Worm (Caenorhabditis elegans) whole organism, L2 larva: ENCODE measurements around the gene let-23.

Experiments used
- C34F6.9 ChIP-seq: fragments of 150-350 bp; optimal IDR thresholded peaks from 2 replicates; lab custom pipeline; 2014; ENCODE audit warnings: missing biosample characterization, missing genetic modification characterization
- F13H6.1 ChIP-seq: sonication (generic microtip); optimal IDR thresholded peaks from 2 replicates; lab custom pipeline; 2016; ENCODE audit warnings: missing genetic modification characterization, missing compliant biosample characterization
- R02D3.7 ChIP-seq: fragments of 150-350 bp; optimal IDR thresholded peaks from 2 replicates; lab custom pipeline; 2014; ENCODE audit warnings: missing biosample characterization, missing genetic modification characterization
- Y55F3AM.14 ChIP-seq: fragments of 200-800 bp; sonication (Bioruptor generic); optimal IDR thresholded peaks from 2 replicates; lab custom pipeline; 2018; ENCODE audit warnings: mild to moderate bottlenecking, missing genetic modification characterization, missing compliant biosample characterization
- ama-1 ChIP-seq: fragments of 150-350 bp; optimal IDR thresholded peaks from 2 replicates; lab custom pipeline; 2018; ENCODE audit warnings: inconsistent platforms
- ceh-82 ChIP-seq: fragments of 150-350 bp; optimal IDR thresholded peaks from 2 replicates; lab custom pipeline; 2014; ENCODE audit warnings: missing biosample characterization, missing genetic modification characterization
- crh-2 ChIP-seq: sonication (generic microtip); optimal IDR thresholded peaks from 2 replicates; lab custom pipeline; 2017; ENCODE audit warnings: missing biosample characterization, missing genetic modification characterization
- dmd-4 ChIP-seq: sonication (generic microtip); optimal IDR thresholded peaks from 2 replicates; lab custom pipeline; 2017; ENCODE audit warnings: missing biosample characterization, missing genetic modification characterization
- egl-27 ChIP-seq: sonication (generic microtip); optimal IDR thresholded peaks from 3 replicates; lab custom pipeline; 2017; ENCODE audit warnings: missing biosample characterization, missing genetic modification reagents, missing genetic modification characterization
- elt-1 ChIP-seq: fragments of 150-350 bp; optimal IDR thresholded peaks from 2 replicates; lab custom pipeline; 2014; ENCODE audit warnings: missing biosample characterization, missing genetic modification characterization
- elt-3 ChIP-seq: sonication (generic microtip); optimal IDR thresholded peaks from 2 replicates; lab custom pipeline; 2017; ENCODE audit warnings: missing biosample characterization, missing genetic modification characterization
- fos-1 ChIP-seq: fragments of 150-350 bp; optimal IDR thresholded peaks from 2 replicates; lab custom pipeline; 2014; ENCODE audit warnings: missing biosample characterization, missing genetic modification characterization
- gmeb-1 ChIP-seq: fragments of 150-350 bp; optimal IDR thresholded peaks from 2 replicates; lab custom pipeline; 2014; ENCODE audit warnings: missing biosample characterization, missing genetic modification characterization
- lin-11 ChIP-seq: fragments of 150-350 bp; sonication (generic microtip); optimal IDR thresholded peaks from 2 replicates; lab custom pipeline; 2014; ENCODE audit warnings: missing biosample characterization, missing genetic modification characterization, inconsistent platforms, mixed read lengths
- lin-13 ChIP-seq: fragments of 150-350 bp; optimal IDR thresholded peaks from 2 replicates; lab custom pipeline; 2014; ENCODE audit warnings: missing biosample characterization, missing genetic modification reagents, missing genetic modification characterization
- lin-39 ChIP-seq: fragments of 150-350 bp; optimal IDR thresholded peaks from 2 replicates; lab custom pipeline; 2014; ENCODE audit warnings: missing biosample characterization, missing genetic modification reagents, missing genetic modification characterization
- lsy-2 ChIP-seq, 2 experiments: fragments of 150-350 bp in 1 of 2; sonication (generic microtip) in 1 of 2; optimal IDR thresholded peaks; 2 replicates each; lab custom pipeline; 2014 to 2017; ENCODE audit warnings: missing biosample characterization in 2 of 2, missing genetic modification characterization in 2 of 2
- mab-5 ChIP-seq: fragments of 150-350 bp; optimal IDR thresholded peaks from 2 replicates; lab custom pipeline; 2014; ENCODE audit warnings: missing biosample characterization, missing genetic modification characterization
- mdl-1 ChIP-seq, 2 experiments: fragments of 150-350 bp in 1 of 2; sonication (generic microtip) in 1 of 2; optimal IDR thresholded peaks; 2 replicates each; lab custom pipeline; 2017; ENCODE audit warnings: missing biosample characterization in 2 of 2, missing genetic modification characterization in 2 of 2
- nhr-11 ChIP-seq: fragments of 150-350 bp; optimal IDR thresholded peaks from 2 replicates; lab custom pipeline; 2014; ENCODE audit warnings: missing biosample characterization, missing genetic modification characterization
- nhr-129 ChIP-seq: fragments of 150-350 bp; optimal IDR thresholded peaks from 2 replicates; lab custom pipeline; 2014; ENCODE audit warnings: missing biosample characterization, missing genetic modification characterization
- nhr-21 ChIP-seq: fragments of 150-350 bp; optimal IDR thresholded peaks from 2 replicates; lab custom pipeline; 2014; ENCODE audit warnings: missing biosample characterization, missing genetic modification characterization
- nhr-23 ChIP-seq: fragments of 150-350 bp; optimal IDR thresholded peaks from 2 replicates; lab custom pipeline; 2014; ENCODE audit warnings: missing biosample characterization, missing genetic modification reagents, missing genetic modification characterization
- nhr-237 ChIP-seq: fragments of 150-350 bp; optimal IDR thresholded peaks from 2 replicates; lab custom pipeline; 2014; ENCODE audit warnings: missing biosample characterization, missing genetic modification characterization
- nhr-25 ChIP-seq: fragments of 150-350 bp; sonication (generic microtip); optimal IDR thresholded peaks from 3 replicates; lab custom pipeline; 2014; ENCODE audit warnings: missing biosample characterization, missing genetic modification characterization
- nhr-6 ChIP-seq: fragments of 150-350 bp; optimal IDR thresholded peaks from 2 replicates; lab custom pipeline; 2014; ENCODE audit warnings: missing biosample characterization, missing genetic modification characterization
- sem-4 ChIP-seq: fragments of 150-350 bp; optimal IDR thresholded peaks from 2 replicates; lab custom pipeline; 2014; ENCODE audit warnings: missing biosample characterization, missing genetic modification reagents, missing genetic modification characterization
- skn-1 ChIP-seq: sonication (generic microtip); optimal IDR thresholded peaks from 2 replicates; lab custom pipeline; 2017; ENCODE audit warnings: missing biosample characterization, missing genetic modification characterization
- snpc-4 ChIP-seq: fragments of 150-350 bp; optimal IDR thresholded peaks from 2 replicates; lab custom pipeline; 2014; ENCODE audit warnings: missing biosample characterization, missing genetic modification characterization
- unc-39 ChIP-seq: fragments of 150-350 bp; optimal IDR thresholded peaks from 2 replicates; lab custom pipeline; 2014; ENCODE audit warnings: missing biosample characterization, missing genetic modification characterization
- unc-55 ChIP-seq: fragments of 150-350 bp; sonication (generic microtip); optimal IDR thresholded peaks from 3 replicates; lab custom pipeline; 2014; ENCODE audit warnings: missing biosample characterization, missing genetic modification reagents, missing genetic modification characterization
- zag-1 ChIP-seq: fragments of 150-350 bp; optimal IDR thresholded peaks from 2 replicates; lab custom pipeline; 2014; ENCODE audit warnings: missing biosample characterization, missing genetic modification characterization
- ztf-11 ChIP-seq: sonication (generic microtip); optimal IDR thresholded peaks from 2 replicates; lab custom pipeline; 2017; ENCODE audit warnings: missing biosample characterization, missing genetic modification characterization
- ztf-4 ChIP-seq: fragments of 150-350 bp; optimal IDR thresholded peaks from 2 replicates; lab custom pipeline; 2014; ENCODE audit warnings: missing biosample characterization, missing genetic modification characterization

Gene let-23

DNA sequence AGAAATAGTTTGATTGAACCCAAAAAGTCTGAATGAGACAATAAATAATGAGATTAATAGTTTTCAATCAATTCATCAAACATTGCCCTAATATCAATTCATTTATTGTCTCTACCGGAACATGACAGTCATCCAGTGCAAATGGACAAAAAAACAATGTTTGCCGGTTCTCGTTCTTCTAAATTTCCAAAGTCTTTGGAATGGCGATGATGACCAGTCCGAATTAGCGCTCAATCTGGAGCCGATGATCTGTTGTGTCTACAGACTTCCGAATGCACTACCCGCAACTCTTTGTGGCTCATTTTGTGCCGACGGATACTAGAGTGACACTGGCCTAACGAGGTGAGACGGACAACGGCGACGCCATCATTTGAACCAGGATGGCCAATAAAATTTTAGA lies 39.0 kb downstream of the let-23 start, which contains the start of gene T26C5.3:
TSS of gene T26C5.3 (plus strand) at position 301 of the 400 bp plus-strand sequence.
- TF ChIP-seq ztf-11 (tag; lab: Kevin White, UChicago) (no peak), nhr-23 (no peak)
- TF ChIP-seq, all 48 proteins: peak for 0

DNA sequence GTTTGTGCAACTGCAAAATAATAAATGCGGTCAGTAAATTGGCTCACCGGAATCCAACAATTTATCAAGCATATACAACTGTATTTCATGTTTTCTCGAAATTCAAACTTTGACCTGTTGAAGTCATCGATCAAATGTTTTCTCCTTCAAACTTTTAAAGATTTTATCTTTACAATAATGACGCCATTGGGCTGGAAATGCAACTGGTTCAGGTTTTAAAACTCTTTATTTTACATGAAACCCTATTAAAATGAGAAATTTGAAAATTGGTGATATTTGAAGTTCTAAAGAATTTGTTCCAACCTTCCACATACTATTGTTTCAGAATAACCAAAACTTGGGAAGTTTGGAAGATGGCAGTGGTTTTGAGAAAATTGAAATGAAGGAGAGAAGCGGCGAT lies 39.7 kb downstream of the let-23 start:
- TF ChIP-seq nhr-129 (tag; lab: Kevin White, UChicago): no peak
- TF ChIP-seq lin-13 (GFP tag; lab: Kevin White, UChicago): no peak
- no peak for TF ChIP-seq ceh-82 (tag; lab: Kevin White, UChicago)
- TF ChIP-seq unc-39 (tag; lab: Kevin White, UChicago): no peak
- no peak for TF ChIP-seq sem-4 (tag; lab: Kevin White, UChicago)
- TF ChIP-seq lin-39 (tag; lab: Kevin White, UChicago): no peak

DNA sequence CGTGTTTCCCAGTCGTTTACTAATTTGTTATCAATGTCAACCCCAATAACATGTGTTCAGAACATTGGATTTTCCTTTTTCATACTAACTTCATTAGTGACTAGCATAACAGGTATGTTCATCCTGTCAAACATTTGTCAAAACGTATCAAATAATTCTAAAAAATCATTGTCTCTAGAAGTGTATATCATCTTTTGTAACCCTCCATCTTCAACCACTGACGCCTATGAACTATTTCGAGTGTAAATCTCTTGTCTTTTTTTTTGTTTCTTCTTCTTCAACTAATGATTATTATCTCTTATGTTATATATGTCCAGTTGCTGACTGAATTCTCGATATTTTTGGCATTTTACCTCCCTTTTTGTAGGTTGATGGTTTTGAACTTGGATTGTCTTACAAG lies 40.4 kb downstream of the let-23 start:
- TF ChIP-seq Y55F3AM.14 (no peak), F13H6.1 (no peak), zag-1 (no peak), skn-1 (tag; lab: Kevin White, UChicago) (no peak), nhr-237 (tag; lab: Kevin White, UChicago) (no peak), nhr-21 (tag; lab: Kevin White, UChicago) (no peak), crh-2 (tag; lab: Kevin White, UChicago) (no peak), lsy-2 (tag; optimal IDR thresholded peaks at IDR 0.05; lab: Kevin White, UChicago) (no peak), R02D3.7 (tag; lab: Kevin White, UChicago) (no peak), sem-4 (tag; lab: Kevin White, UChicago) (no peak), egl-27 (tag; lab: Kevin White, UChicago) (no peak)

DNA sequence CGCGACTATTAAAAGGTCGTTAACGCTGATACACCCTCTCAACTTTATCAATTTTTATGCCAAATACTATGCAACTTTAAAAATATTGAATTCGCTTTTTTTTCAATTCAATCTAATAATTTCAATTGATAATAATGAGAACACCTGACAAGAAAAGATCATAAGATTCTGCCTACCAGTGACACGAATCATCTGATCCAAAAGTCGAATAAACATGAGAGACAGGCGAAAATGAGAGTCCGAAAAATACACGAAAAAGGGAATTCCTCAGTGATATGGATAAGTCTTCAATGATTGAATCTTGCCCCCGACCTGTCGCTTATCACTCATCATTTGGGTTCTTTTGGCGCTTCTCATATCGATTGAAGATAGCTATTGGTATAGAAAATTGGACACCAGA lies 44.3 kb downstream of the let-23 start:
- no peak for TF ChIP-seq Y55F3AM.14
- no peak for TF ChIP-seq nhr-23
- peak; percentile 22 for TF ChIP-seq nhr-21 (tag; lab: Kevin White, UChicago)
- no peak for TF ChIP-seq mab-5 (tag; lab: Kevin White, UChicago)
- TF ChIP-seq skn-1 (tag; lab: Kevin White, UChicago): no peak
- no peak for TF ChIP-seq fos-1 (tag; lab: Kevin White, UChicago)

DNA sequence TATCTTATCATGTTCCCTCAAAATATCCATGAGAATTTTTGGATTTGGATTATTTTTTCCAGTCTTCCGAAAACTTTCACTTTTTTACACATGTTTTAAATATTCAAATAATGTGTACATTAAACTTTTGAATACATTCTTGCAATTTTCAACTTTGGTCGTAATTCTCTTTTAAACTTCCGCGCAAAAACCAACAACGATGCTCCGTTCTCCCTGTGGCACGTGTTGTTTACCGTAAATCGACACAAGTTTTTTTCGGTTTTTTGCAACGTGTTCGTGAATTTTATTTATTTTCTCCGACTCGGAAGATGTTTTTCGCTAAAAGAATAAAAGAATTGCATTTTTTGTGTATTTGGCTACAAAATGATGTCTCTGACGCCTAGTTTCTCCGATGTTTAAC lies 45.5 kb downstream of the let-23 start:
- no peak for TF ChIP-seq ztf-4 (tag; lab: Kevin White, UChicago)
- no peak for TF ChIP-seq unc-55
- TF ChIP-seq C34F6.9 (tag; lab: Kevin White, UChicago): peak; percentile 63
- TF ChIP-seq R02D3.7 (tag; lab: Kevin White, UChicago): peak; percentile 91
- TF ChIP-seq mab-5 (tag; lab: Kevin White, UChicago): peak; percentile 32
- TF ChIP-seq egl-27 (tag; lab: Kevin White, UChicago): no peak
- no peak for TF ChIP-seq F13H6.1
- peak; percentile 5 for TF ChIP-seq fos-1 (tag; lab: Kevin White, UChicago)
- TF ChIP-seq nhr-21 (tag; lab: Kevin White, UChicago): peak; percentile 31
- peak; percentile 84 for TF ChIP-seq gmeb-1 (tag; lab: Kevin White, UChicago)
- no peak for TF ChIP-seq elt-3 (tag; lab: Kevin White, UChicago)
- peak; percentile 35 for TF ChIP-seq lin-13 (GFP tag; lab: Kevin White, UChicago)
- TF ChIP-seq mdl-1 (tag; optimal IDR thresholded peaks at IDR 0.05; lab: Kevin White, UChicago): no peak
- peak; percentile 9 for TF ChIP-seq ama-1 (lab: Kevin White, UChicago)
- TF ChIP-seq elt-1 (tag; lab: Kevin White, UChicago): no peak
- peak; percentile 59 for TF ChIP-seq nhr-129 (tag; lab: Kevin White, UChicago)
- peak; percentile 46 for TF ChIP-seq nhr-25 (tag; lab: Kevin White, UChicago)
- TF ChIP-seq nhr-6 (tag; lab: Kevin White, UChicago): no peak
- peak; percentile 30 for TF ChIP-seq sem-4 (tag; lab: Kevin White, UChicago)
- no peak for TF ChIP-seq skn-1 (tag; lab: Kevin White, UChicago)
- TF ChIP-seq crh-2 (tag; lab: Kevin White, UChicago): peak; percentile 65
- TF ChIP-seq lin-11: no peak
- TF ChIP-seq nhr-11 (tag; lab: Kevin White, UChicago): no peak
- no peak for TF ChIP-seq dmd-4 (tag; lab: Kevin White, UChicago)
- TF ChIP-seq lsy-2 (tag; optimal IDR thresholded peaks at IDR 0.05; lab: Kevin White, UChicago): peak in 1 of 2 experiments; percentile 78
- TF ChIP-seq snpc-4 (tag; lab: Kevin White, UChicago): peak; percentile 5
- TF ChIP-seq, all 48 proteins: peak for 14
